Worm (Caenorhabditis elegans) whole organism, L4/young adult: Measurements from ENCODE around the gene col-123.
"Not testable (repeated sequence)": the region's sequence is repeated elsewhere in the genome, so short reads cannot be mapped to it uniquely, and the experiment has no call there.

Source experiments
- W03F9.2 ChIP-seq: fragments of 150-350 bp; optimal IDR thresholded peaks from 2 replicates; lab custom pipeline; 2014; ENCODE audit warnings: missing biosample characterization, missing genetic modification characterization
- dao-5 ChIP-seq: sonication (generic microtip); optimal IDR thresholded peaks from 2 replicates; lab custom pipeline; 2016; ENCODE audit warnings: missing genotype, missing genetic modification characterization, moderate library complexity, missing compliant biosample characterization
- him-1 ChIP-seq: sonication (generic microtip); optimal IDR thresholded peaks from 2 replicates; lab custom pipeline; 2016; ENCODE audit warnings: missing genotype, missing genetic modification reagents, missing genetic modification characterization, missing compliant biosample characterization

col-123 gene

ce11 chrIV:9802711-9803110 lies 19.0 kb upstream of the col-123 start, which contains the start of gene fat-3:
fat-3 (plus strand) TSS chrIV:9803023.
- TF ChIP-seq dao-5 (tag; lab: Kevin White, UChicago), result no peak
- no peak for TF ChIP-seq him-1 (tag; lab: Kevin White, UChicago)
- no peak for TF ChIP-seq W03F9.2

ce11 chrIV:9803544-9803943 lies 18.2 kb upstream of the col-123 start:
- TF ChIP-seq him-1 (tag; lab: Kevin White, UChicago) (no peak), W03F9.2 (peak; percentile 25)

- TF ChIP-seq W03F9.2 (no peak), him-1 (tag; lab: Kevin White, UChicago) (no peak), dao-5 (tag; lab: Kevin White, UChicago) (no peak)
Measured at ce11 chrIV:9810633-9811032, 11.1 kb upstream of the col-123 start, which contains the start of gene dct-15. dct-15 (minus strand) TSS chrIV:9810733.

ce11 chrIV:9811487-9811886 lies 10.2 kb upstream of the col-123 start:
- TF ChIP-seq him-1 (tag; lab: Kevin White, UChicago), result no peak
- no peak for TF ChIP-seq W03F9.2
- TF ChIP-seq dao-5 (tag; lab: Kevin White, UChicago), result no peak

ce11 chrIV:9815432-9815831 lies 6.3 kb upstream of the col-123 start, which contains the start of gene egl-20:
egl-20 (minus strand) TSS chrIV:9815532.
- no peak for TF ChIP-seq W03F9.2
- TF ChIP-seq dao-5 (tag; lab: Kevin White, UChicago), result no peak
- TF ChIP-seq him-1 (tag; lab: Kevin White, UChicago), result no peak

- TF ChIP-seq dao-5 (tag; lab: Kevin White, UChicago) (no peak), him-1 (tag; lab: Kevin White, UChicago) (no peak), W03F9.2 (no peak)
Measured at ce11 chrIV:9822585-9822984, 864 bp downstream of the col-123 start.

- TF ChIP-seq W03F9.2 (no peak), dao-5 (tag; lab: Kevin White, UChicago) (no peak), him-1 (tag; lab: Kevin White, UChicago) (no peak)
Measured at ce11 chrIV:9824480-9824879, 2.8 kb downstream of the col-123 start, which contains the start of gene catp-6. catp-6 (minus strand) TSS chrIV:9824580.

ce11 chrIV:9825196-9825744 lies 3.5 kb downstream of the col-123 start, which contains the start of gene mtr-4:
mtr-4 (plus strand) TSS chrIV:9825694.
- TF ChIP-seq dao-5 (tag; lab: Kevin White, UChicago) (no peak), him-1 (tag; lab: Kevin White, UChicago) (no peak), W03F9.2 (peak; percentile 48)

- TF ChIP-seq him-1 (tag; lab: Kevin White, UChicago) (no peak), W03F9.2 (no peak), dao-5 (tag; lab: Kevin White, UChicago) (no peak)
Measured at ce11 chrIV:9832586-9832985, 10.9 kb downstream of the col-123 start, which contains the start of gene kin-21. kin-21 (plus strand) TSS chrIV:9832886.

- TF ChIP-seq W03F9.2 (no peak), dao-5 (tag; lab: Kevin White, UChicago) (no peak), him-1 (tag; lab: Kevin White, UChicago) (no peak)
Measured at ce11 chrIV:9833337-9833736, 11.6 kb downstream of the col-123 start.

ce11 chrIV:9836317-9836716 lies 14.6 kb downstream of the col-123 start, which contains the start of gene msp-81:
msp-81 (minus strand) TSS chrIV:9836417.
- TF ChIP-seq W03F9.2 (no peak), him-1 (tag; lab: Kevin White, UChicago) (no peak), dao-5 (tag; lab: Kevin White, UChicago) (no peak)

- TF ChIP-seq W03F9.2; him-1 (tag; lab: Kevin White, UChicago); dao-5 (tag; lab: Kevin White, UChicago): not testable (repeated sequence)
Measured at ce11 chrIV:9837349-9837748, 15.6 kb downstream of the col-123 start, which contains the start of gene msp-10. msp-10 (plus strand) TSS chrIV:9837649.

ce11 chrIV:9840984-9841590 lies 19.4 kb downstream of the col-123 start, which contains the start of the genes kin-24 and msp-56:
kin-24 (minus strand) TSS chrIV:9841084.
msp-56 (plus strand) TSS chrIV:9841540.
- no peak for TF ChIP-seq dao-5 (tag; lab: Kevin White, UChicago)
- TF ChIP-seq him-1 (tag; lab: Kevin White, UChicago), result no peak
- no peak for TF ChIP-seq W03F9.2

- no peak for TF ChIP-seq W03F9.2
- TF ChIP-seq dao-5 (tag; lab: Kevin White, UChicago), result no peak
- TF ChIP-seq him-1 (tag; lab: Kevin White, UChicago), result no peak
Measured at ce11 chrIV:9842071-9842470, 20.4 kb downstream of the col-123 start, which contains the start of gene K07F5.17. K07F5.17 (plus strand) TSS chrIV:9842371.
